Worm (Caenorhabditis elegans) whole organism, young adult: ENCODE measurements around the gene F55C12.2.
"Not testable (repeated sequence)": the region's sequence is repeated elsewhere in the genome, so short reads cannot be mapped to it uniquely, and the experiment has no call there.

ENCODE experiments used
- B0035.1 ChIP-seq: sonication (generic microtip); optimal IDR thresholded peaks from 2 replicates; lab custom pipeline; 2016; ENCODE audit warnings: missing genetic modification characterization, mild to moderate bottlenecking, missing compliant biosample characterization, missing genotype, missing genetic modification reagents
- F10E7.11 ChIP-seq: sonication (generic microtip); optimal IDR thresholded peaks from 2 replicates; lab custom pipeline; 2017; ENCODE audit warnings: mild to moderate bottlenecking, missing genetic modification characterization, moderate library complexity, missing compliant biosample characterization
- F37B4.10 ChIP-seq: fragments of 200-800 bp; sonication (Bioruptor generic); IDR thresholded peaks from 2 replicates; pipeline ENCODE4 v1.3.6; 2022; ENCODE audit warnings: missing genetic modification characterization, missing compliant biosample characterization
- F55B11.4 ChIP-seq: sonication (generic microtip); optimal IDR thresholded peaks from 2 replicates; lab custom pipeline; 2016; ENCODE audit warnings: missing compliant biosample characterization, missing genetic modification characterization, borderline replicate concordance; ENCODE audit not compliant: insufficient read depth
- Y53G8AR.9 ChIP-seq: fragments of 200-800 bp; sonication (Bioruptor generic); conservative IDR thresholded peaks from 2 replicates; pipeline ENCODE4 v1.3.6; 2022; ENCODE audit warnings: missing genetic modification reagents, missing genetic modification characterization, missing compliant biosample characterization
- Y79H2A.3 ChIP-seq: fragments of 200-800 bp; sonication (Bioruptor generic); conservative IDR thresholded peaks from 2 replicates; pipeline ENCODE4 v1.3.6; 2022; ENCODE audit warnings: missing genetic modification reagents, missing genetic modification characterization, missing compliant biosample characterization
- ZK185.1 ChIP-seq: sonication (generic microtip); optimal IDR thresholded peaks from 2 replicates; lab custom pipeline; 2016; ENCODE audit warnings: mild to moderate bottlenecking, missing genetic modification characterization, missing compliant biosample characterization; ENCODE audit not compliant: poor library complexity, severe bottlenecking
- atf-7 ChIP-seq: sonication (generic microtip); optimal IDR thresholded peaks from 2 replicates; lab custom pipeline; 2017; ENCODE audit warnings: mild to moderate bottlenecking, missing genetic modification characterization, missing compliant biosample characterization
- attf-5 ChIP-seq: fragments of 200-800 bp; sonication (Bioruptor generic); optimal IDR thresholded peaks from 2 replicates; lab custom pipeline; 2018; ENCODE audit warnings: mild to moderate bottlenecking, missing genetic modification characterization, missing compliant biosample characterization
- attf-6 ChIP-seq: fragments of 200-800 bp; sonication (Bioruptor generic); IDR thresholded peaks from 2 replicates; pipeline ENCODE4 v1.3.6; 2022; ENCODE audit warnings: missing genetic modification reagents, missing genetic modification characterization, missing compliant biosample characterization
- ceh-100 ChIP-seq: fragments of 200-800 bp; sonication (Bioruptor generic); IDR thresholded peaks from 2 replicates; pipeline ENCODE4 v1.3.6; 2022; ENCODE audit warnings: missing genetic modification reagents, missing genetic modification characterization, missing compliant biosample characterization
- ceh-27 ChIP-seq: fragments of 200-800 bp; sonication (Bioruptor generic); optimal IDR thresholded peaks from 2 replicates; lab custom pipeline; 2018; ENCODE audit warnings: mild to moderate bottlenecking, missing genetic modification characterization, moderate library complexity, missing compliant biosample characterization
- dox-1 ChIP-seq: fragments of 200-800 bp; sonication (Bioruptor generic); IDR thresholded peaks from 2 replicates; pipeline ENCODE4 v1.3.6; 2022; ENCODE audit warnings: missing genetic modification reagents, missing genetic modification characterization, missing compliant biosample characterization
- dpff-1 ChIP-seq: sonication (generic microtip); optimal IDR thresholded peaks from 2 replicates; lab custom pipeline; 2017; ENCODE audit warnings: mild to moderate bottlenecking, missing genetic modification characterization, missing compliant biosample characterization
- egl-44 ChIP-seq: fragments of 200-800 bp; sonication (Bioruptor generic); IDR thresholded peaks from 2 replicates; pipeline ENCODE4 v1.3.6; 2022; ENCODE audit warnings: missing genetic modification reagents, missing genetic modification characterization, missing compliant biosample characterization
- egrh-3 ChIP-seq: fragments of 200-800 bp; sonication (Bioruptor generic); IDR thresholded peaks from 2 replicates; pipeline ENCODE4 v1.3.6; 2022; ENCODE audit warnings: missing genetic modification reagents, missing genetic modification characterization, missing compliant biosample characterization
- fkh-3 ChIP-seq: sonication (generic microtip); optimal IDR thresholded peaks from 2 replicates; lab custom pipeline; 2016; ENCODE audit warnings: mild to moderate bottlenecking, missing genetic modification characterization, missing compliant biosample characterization
- gei-17 ChIP-seq: fragments of 200-800 bp; sonication (Bioruptor generic); optimal IDR thresholded peaks from 2 replicates; lab custom pipeline; 2018; ENCODE audit warnings: mild to moderate bottlenecking, missing genetic modification characterization, missing compliant biosample characterization
- lag-1 ChIP-seq: fragments of 200-800 bp; sonication (Bioruptor generic); IDR thresholded peaks from 2 replicates; pipeline ENCODE4 v1.3.6; 2022; ENCODE audit warnings: missing genetic modification reagents, missing genetic modification characterization, missing compliant biosample characterization
- let-607 ChIP-seq, 2 experiments: fragments of 200-800 bp in 1 of 2; sonication (Bioruptor generic) in 1 of 2; sonication (generic microtip) in 1 of 2; optimal IDR thresholded peaks; 2 replicates each; lab custom pipeline; 2016 to 2018; ENCODE audit warnings: mild to moderate bottlenecking in 2 of 2, missing compliant biosample characterization in 2 of 2, missing genetic modification characterization in 2 of 2, moderate library complexity in 2 of 2, missing genotype in 1 of 2
- lin-26 ChIP-seq: fragments of 200-800 bp; sonication (Bioruptor generic); IDR thresholded peaks from 2 replicates; pipeline ENCODE4 v1.3.6; 2022; ENCODE audit warnings: missing genetic modification reagents, missing genetic modification characterization, missing compliant biosample characterization
- lsy-27 ChIP-seq: sonication (generic microtip); optimal IDR thresholded peaks from 2 replicates; lab custom pipeline; 2017; ENCODE audit warnings: missing genetic modification characterization, mild to moderate bottlenecking, missing compliant biosample characterization, antibody characterized with exemption, missing genotype, borderline replicate concordance; ENCODE audit not compliant: insufficient read depth
- mxl-1 ChIP-seq: sonication (generic microtip); optimal IDR thresholded peaks from 2 replicates; lab custom pipeline; 2016; ENCODE audit warnings: missing genetic modification characterization, missing compliant biosample characterization
- nfya-2 ChIP-seq: fragments of 200-800 bp; sonication (Bioruptor generic); IDR thresholded peaks from 2 replicates; pipeline ENCODE4 v1.3.6; 2022; ENCODE audit warnings: missing genetic modification reagents, missing genetic modification characterization, missing compliant biosample characterization
- nfyb-1 ChIP-seq: fragments of 200-800 bp; sonication (Bioruptor generic); IDR thresholded peaks from 2 replicates; pipeline ENCODE4 v1.3.6; 2022; ENCODE audit warnings: missing genetic modification reagents, missing genetic modification characterization, missing compliant biosample characterization
- nhr-80 ChIP-seq: sonication (generic microtip); optimal IDR thresholded peaks from 2 replicates; lab custom pipeline; 2016; ENCODE audit warnings: missing genetic modification characterization, missing compliant biosample characterization
- tbp1 ChIP-seq: fragments of 200-800 bp; sonication (Bioruptor generic); optimal IDR thresholded peaks from 2 replicates; lab custom pipeline; 2018; ENCODE audit warnings: mild to moderate bottlenecking, missing genetic modification characterization, missing compliant biosample characterization
- xnd-1 ChIP-seq: sonication (generic microtip); optimal IDR thresholded peaks from 2 replicates; lab custom pipeline; 2016; ENCODE audit warnings: missing genotype, missing genetic modification reagents, missing genetic modification characterization, missing compliant biosample characterization
- zfh-2 ChIP-seq: fragments of 200-800 bp; sonication (Bioruptor generic); conservative IDR thresholded peaks from 2 replicates; pipeline ENCODE4 v1.3.6; 2022; ENCODE audit warnings: missing genetic modification reagents, missing genetic modification characterization, missing compliant biosample characterization
- ztf-18 ChIP-seq: sonication (generic microtip); optimal IDR thresholded peaks from 2 replicates; lab custom pipeline; 2016; ENCODE audit warnings: missing genotype, mild to moderate bottlenecking, missing genetic modification characterization, missing compliant biosample characterization
- ztf-22 ChIP-seq: fragments of 200-800 bp; sonication (Bioruptor generic); optimal IDR thresholded peaks from 2 replicates; lab custom pipeline; 2018; ENCODE audit warnings: mild to moderate bottlenecking, missing genetic modification characterization, moderate library complexity, missing compliant biosample characterization

The F55C12.2 gene

ce11 chrII:5876511-5876910 is at the start of gene F55C12.2:
Gene F55C12.2, plus strand, starts transcription at chrII:5876811.
- not testable (repeated sequence) for TF ChIP-seq ZK185.1 (tag; lab: Kevin White, UChicago); ceh-100 (GFP tag; lab: Robert Waterston, UW); F37B4.10 (GFP tag; lab: Robert Waterston, UW)
- TF ChIP-seq, all 124 proteins: peak for 0; not testable (repeated sequence) for 124

DNA sequence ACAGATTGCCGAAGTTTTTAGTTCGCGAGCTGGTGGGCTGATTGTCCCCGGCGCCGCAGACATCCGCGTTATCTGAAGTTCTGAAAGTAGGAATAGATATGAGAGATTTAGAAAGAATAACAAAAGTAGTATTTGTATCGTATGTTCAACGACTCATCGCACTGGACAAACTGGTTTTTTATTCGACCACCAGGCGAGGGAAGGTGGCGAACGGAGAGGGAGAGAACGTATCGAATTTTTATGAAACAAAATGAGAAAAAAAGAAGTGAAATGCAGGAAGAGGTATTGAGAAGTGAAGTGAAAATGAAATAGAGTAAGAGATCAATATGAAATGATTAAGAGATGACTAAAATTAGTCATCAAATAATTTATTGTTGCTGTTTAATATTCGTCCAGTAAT is 49.2 kb upstream of the F55C12.2 start, which contains the start of gene tbc-2:
TSS of gene tbc-2 (minus strand) at position 80 of the 400 bp plus-strand sequence.
- TF ChIP-seq ztf-22 (GFP tag; lab: Kevin White, UChicago): no peak

ce11 chrII:5828486-5828885 is 48.1 kb upstream of the F55C12.2 start, which contains the start of gene ZK1248.11:
Gene ZK1248.11, minus strand, starts transcription at chrII:5828586.
- TF ChIP-seq F37B4.10 (GFP tag; lab: Robert Waterston, UW): no peak
- no peak for TF ChIP-seq lsy-27
- TF ChIP-seq egrh-3 (GFP tag; lab: Robert Waterston, UW): no peak
- TF ChIP-seq ztf-18 (tag; lab: Kevin White, UChicago): no peak
- TF ChIP-seq mxl-1 (tag; lab: Kevin White, UChicago): no peak
- TF ChIP-seq F10E7.11 (tag; lab: Kevin White, UChicago): no peak
- TF ChIP-seq attf-6 (GFP tag; lab: Robert Waterston, UW): no peak
- TF ChIP-seq ztf-22 (GFP tag; lab: Kevin White, UChicago): no peak
- TF ChIP-seq attf-5 (GFP tag; lab: Kevin White, UChicago): no peak
- TF ChIP-seq Y79H2A.3 (GFP tag; lab: Robert Waterston, UW): no peak

DNA sequence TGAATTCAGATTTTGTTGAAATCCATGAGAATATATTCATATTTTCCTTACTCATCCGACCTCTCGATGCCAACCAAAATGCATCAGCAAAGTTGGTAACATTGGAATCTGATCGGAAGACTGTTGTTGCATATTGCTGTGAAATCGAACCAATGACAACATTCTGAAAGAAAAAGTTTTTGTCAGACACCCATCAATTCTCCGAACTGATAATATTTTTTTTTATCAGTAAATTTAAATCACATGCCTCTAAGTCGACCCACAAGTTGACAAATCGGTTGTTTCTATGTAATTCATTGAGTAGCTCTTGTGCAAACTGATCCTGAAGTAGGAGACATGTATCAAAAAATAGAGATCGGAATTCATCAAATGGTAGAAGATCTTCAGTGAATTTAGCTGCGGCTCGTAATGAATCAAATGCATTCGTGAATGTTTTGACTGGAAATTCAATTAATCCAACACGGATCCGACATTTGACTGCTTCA is 46.6 kb upstream of the F55C12.2 start, which contains the start of gene col-74:
TSS of gene col-74 (plus strand) at position 435 of the 485 bp plus-strand sequence.
- TF ChIP-seq atf-7 (tag; lab: Kevin White, UChicago) (no peak), nhr-80 (peak; percentile 52), dox-1 (GFP tag; lab: Robert Waterston, UW) (peak; percentile 23; the same call in 1 of the 2 replicates), nfya-2 (no peak), nfyb-1 (GFP tag; lab: Robert Waterston, UW) (0 out of 2 replicates have a peak, but pooled peaks have one; percentile 23), Y53G8AR.9 (GFP tag; lab: Robert Waterston, UW) (0 out of 2 replicates have a peak, but pooled peaks have one; percentile 8)

- peak; percentile 57; the same call in 1 of the 2 replicates for TF ChIP-seq egrh-3 (GFP tag; lab: Robert Waterston, UW)
- peak; percentile 82 for TF ChIP-seq zfh-2 (GFP tag; lab: Robert Waterston, UW)
- no peak for TF ChIP-seq let-607 (tag; optimal IDR thresholded peaks at IDR 0.05; lab: Kevin White, UChicago)
- no peak for TF ChIP-seq F55B11.4 (tag; lab: Kevin White, UChicago)
- no peak for TF ChIP-seq dox-1 (GFP tag; lab: Robert Waterston, UW)
Measured at ce11 chrII:5831373-5831772, 45.2 kb upstream of the F55C12.2 start.

ce11 chrII:5833136-5833535 is 43.5 kb upstream of the F55C12.2 start, which contains the start of gene gtap-1:
Gene gtap-1, minus strand, starts transcription at chrII:5833236.
- TF ChIP-seq xnd-1 (tag; lab: Kevin White, UChicago) (no peak), B0035.1 (tag; lab: Kevin White, UChicago) (no peak), gei-17 (GFP tag; lab: Kevin White, UChicago) (no peak), lin-26 (no peak), nhr-80 (no peak), Y53G8AR.9 (GFP tag; lab: Robert Waterston, UW) (no peak), mxl-1 (tag; lab: Kevin White, UChicago) (no peak), dpff-1 (tag; lab: Kevin White, UChicago) (no peak), tbp1 (no peak), egl-44 (no peak), lag-1 (GFP tag; lab: Robert Waterston, UW) (no peak), fkh-3 (tag; lab: Kevin White, UChicago) (no peak), ceh-27 (GFP tag; lab: Kevin White, UChicago) (no peak)
